Fruit fly (Drosophila melanogaster) whole organism, embryonic: ENCODE measurements around the gene Nxf3.

ENCODE experiments used
- ATbp ChIP-seq: fragments of 200-800 bp; sonication (Bioruptor generic); optimal IDR thresholded peaks from 2 replicates; lab custom pipeline; 2017; ENCODE audit warnings: missing biosample characterization, mild to moderate bottlenecking, missing genetic modification characterization, missing genetic modification reagents
- CG10274 ChIP-seq: fragments of 200-800 bp; sonication (Bioruptor generic); optimal IDR thresholded peaks from 3 replicates; lab custom pipeline; 2017; ENCODE audit warnings: missing biosample characterization, mild to moderate bottlenecking, missing genetic modification characterization
- CG12236 ChIP-seq: fragments of 200-800 bp; sonication (Bioruptor generic); optimal IDR thresholded peaks from 2 replicates; lab custom pipeline; 2016; ENCODE audit warnings: missing biosample characterization, missing genetic modification characterization
- CG12391 ChIP-seq: fragments of 200-800 bp; sonication (Bioruptor generic); optimal IDR thresholded peaks from 3 replicates; lab custom pipeline; 2018; ENCODE audit warnings: missing biosample characterization, mild to moderate bottlenecking, missing genetic modification characterization, moderate library complexity
- CG16815 ChIP-seq: fragments of 200-800 bp; sonication (Bioruptor generic); optimal IDR thresholded peaks from 3 replicates; lab custom pipeline; 2017; ENCODE audit warnings: missing biosample characterization, mild to moderate bottlenecking, missing genetic modification characterization
- CG17328 ChIP-seq: fragments of 200-800 bp; sonication (Bioruptor generic); IDR thresholded peaks from 2 replicates; pipeline ENCODE4 v1.3.6; 2022; ENCODE audit warnings: missing biosample characterization, missing genetic modification characterization
- CG2712 ChIP-seq: fragments of 200-800 bp; optimal IDR thresholded peaks from 3 replicates; lab custom pipeline; 2019; ENCODE audit warnings: missing biosample characterization, mild to moderate bottlenecking, missing genetic modification characterization, moderate library complexity
- CG30403 ChIP-seq: fragments of 200-800 bp; sonication (Bioruptor generic); optimal IDR thresholded peaks from 3 replicates; lab custom pipeline; 2016; ENCODE audit warnings: missing biosample characterization, missing genetic modification characterization
- CG3281 ChIP-seq: fragments of 200-800 bp; sonication (Bioruptor generic); optimal IDR thresholded peaks from 3 replicates; lab custom pipeline; 2017; ENCODE audit warnings: missing biosample characterization, mild to moderate bottlenecking, missing genetic modification characterization
- CG4328 ChIP-seq: fragments of 200-800 bp; sonication (Bioruptor generic); optimal IDR thresholded peaks from 3 replicates; lab custom pipeline; 2017; ENCODE audit warnings: missing biosample characterization, missing genetic modification reagents, missing genetic modification characterization
- CG4617 ChIP-seq: fragments of 200-800 bp; sonication (Bioruptor generic); optimal IDR thresholded peaks from 3 replicates; lab custom pipeline; 2016; ENCODE audit warnings: missing biosample characterization, missing genetic modification characterization, borderline replicate concordance
- CG4820 ChIP-seq: fragments of 200-800 bp; sonication (Bioruptor generic); optimal IDR thresholded peaks from 3 replicates; lab custom pipeline; 2016; ENCODE audit warnings: missing biosample characterization, missing genetic modification characterization
- CG6175 ChIP-seq: fragments of 200-800 bp; sonication (Bioruptor generic); IDR thresholded peaks from 3 replicates; pipeline ENCODE4 v1.3.6; 2022; ENCODE audit warnings: missing biosample characterization, missing genetic modification characterization
- CG6813 ChIP-seq: fragments of 200-800 bp; sonication (Bioruptor generic); optimal IDR thresholded peaks from 2 replicates; lab custom pipeline; 2017; ENCODE audit warnings: missing biosample characterization, missing genetic modification characterization, mild to moderate bottlenecking, moderate library complexity, missing genetic modification reagents
- CG8290 ChIP-seq, 3 experiments: fragments of 200-800 bp; sonication (Bioruptor generic); optimal IDR thresholded peaks; 2 replicates each; lab custom pipeline; 2016 to 2019; ENCODE audit warnings: missing biosample characterization in 3 of 3, missing genetic modification characterization in 3 of 3, mild to moderate bottlenecking in 2 of 3, moderate library complexity in 1 of 3
- CTCF ChIP-seq: fragments of 200-800 bp; sonication (Bioruptor generic); optimal IDR thresholded peaks from 2 replicates; lab custom pipeline; 2017; ENCODE audit warnings: missing biosample characterization, mild to moderate bottlenecking, missing genetic modification characterization, moderate library complexity
- D ChIP-seq, 2 experiments: fragments of 200-800 bp in 1 of 2; fragments of >200 bp in 1 of 2; sonication (Bioruptor generic) in 1 of 2; optimal IDR thresholded peaks; 2 replicates in 1 of 2; 3 replicates in 1 of 2; lab custom pipeline; 2017; ENCODE audit warnings: mild to moderate bottlenecking in 1 of 2, missing biosample characterization in 1 of 2, missing genetic modification characterization in 1 of 2, missing genetic modification reagents in 1 of 2
- Dek ChIP-seq: fragments of 200-800 bp; sonication (Bioruptor generic); optimal IDR thresholded peaks from 3 replicates; lab custom pipeline; 2019; ENCODE audit warnings: missing biosample characterization, mild to moderate bottlenecking, missing genetic modification characterization, moderate library complexity
- Ets65A ChIP-seq: fragments of 200-800 bp; sonication (Bioruptor generic); peaks from one replicate; lab custom pipeline; 2016; ENCODE audit warnings: missing biosample characterization, missing genetic modification characterization
- Gsc ChIP-seq: fragments of 200-800 bp; sonication (Bioruptor generic); IDR thresholded peaks from 2 replicates; pipeline ENCODE4 v1.3.6; 2022; ENCODE audit warnings: missing biosample characterization, missing genetic modification characterization
- H2.0 ChIP-seq: fragments of 200-800 bp; sonication (Bioruptor generic); IDR thresholded peaks from 2 replicates; pipeline ENCODE4 v1.3.6; 2022; ENCODE audit warnings: missing biosample characterization, missing genetic modification characterization
- HHEX ChIP-seq: fragments of 200-800 bp; sonication (Bioruptor generic); optimal IDR thresholded peaks from 3 replicates; lab custom pipeline; 2017; ENCODE audit warnings: missing biosample characterization, mild to moderate bottlenecking, missing genetic modification characterization, missing genetic modification reagents
- HLH4C ChIP-seq: fragments of 200-800 bp; sonication (Bioruptor generic); IDR thresholded peaks from 3 replicates; pipeline ENCODE4 v1.3.6; 2022; ENCODE audit warnings: missing biosample characterization, missing genetic modification characterization; ENCODE audit not compliant: partially characterized antibody
- HLH54F ChIP-seq: fragments of 200-800 bp; sonication (Bioruptor generic); optimal IDR thresholded peaks from 3 replicates; lab custom pipeline; 2016; ENCODE audit warnings: missing biosample characterization, missing genetic modification characterization
- Hr39 ChIP-seq: fragments of >200 bp; optimal IDR thresholded peaks from 2 replicates; lab custom pipeline; 2017
- Mes4 ChIP-seq: fragments of 200-800 bp; sonication (Bioruptor generic); optimal IDR thresholded peaks from 2 replicates; lab custom pipeline; 2016; ENCODE audit warnings: missing biosample characterization, missing genetic modification characterization
- Myb ChIP-seq: fragments of 200-800 bp; sonication (Bioruptor generic); optimal IDR thresholded peaks from 2 replicates; lab custom pipeline; 2016; ENCODE audit warnings: missing biosample characterization, missing genetic modification characterization
- NC2β ChIP-seq: fragments of 200-800 bp; sonication (Bioruptor generic); optimal IDR thresholded peaks from 2 replicates; lab custom pipeline; 2016; ENCODE audit warnings: missing biosample characterization, missing genetic modification characterization
- Nf-YB ChIP-seq: fragments of 200-800 bp; sonication (Bioruptor generic); optimal IDR thresholded peaks from 3 replicates; lab custom pipeline; 2019; ENCODE audit warnings: missing biosample characterization, mild to moderate bottlenecking, missing genetic modification characterization, moderate library complexity
- Optix ChIP-seq: fragments of 200-800 bp; sonication (Bioruptor generic); IDR thresholded peaks from 3 replicates; pipeline ENCODE4 v1.3.6; 2022; ENCODE audit warnings: missing biosample characterization, missing genetic modification characterization
- Pdp1 ChIP-seq, 2 experiments: fragments of 200-800 bp; sonication (Bioruptor generic); optimal IDR thresholded peaks; 3 replicates each; lab custom pipeline; 2016; ENCODE audit warnings: missing biosample characterization in 2 of 2, missing genetic modification characterization in 2 of 2, mild to moderate bottlenecking in 1 of 2, moderate library complexity in 1 of 2
- Rfx ChIP-seq: fragments of 200-800 bp; sonication (Bioruptor generic); IDR thresholded peaks from 2 replicates; pipeline ENCODE4 v1.3.6; 2022; ENCODE audit warnings: missing biosample characterization, missing genetic modification characterization
- Sin3A ChIP-seq: fragments of >200 bp; optimal IDR thresholded peaks from 2 replicates; lab custom pipeline; 2018
- amos ChIP-seq: fragments of 200-800 bp; sonication (Bioruptor generic); IDR thresholded peaks from 2 replicates; pipeline ENCODE4 v1.3.6; 2022; ENCODE audit warnings: missing biosample characterization, missing genetic modification characterization; ENCODE audit not compliant: partially characterized antibody
- bigmax ChIP-seq: fragments of 200-800 bp; sonication (Bioruptor generic); optimal IDR thresholded peaks from 2 replicates; lab custom pipeline; 2018; ENCODE audit warnings: missing biosample characterization, mild to moderate bottlenecking, missing genetic modification characterization
- ci ChIP-seq: fragments of 200-800 bp; sonication (Bioruptor generic); IDR thresholded peaks from 3 replicates; pipeline ENCODE4 v1.3.6; 2022; ENCODE audit warnings: missing biosample characterization, missing genetic modification characterization
- dati ChIP-seq: fragments of 200-800 bp; sonication (Bioruptor generic); IDR thresholded peaks from 2 replicates; pipeline ENCODE4 v1.3.6; 2022; ENCODE audit warnings: missing biosample characterization, missing genetic modification characterization
- en ChIP-seq: fragments of 200-800 bp; sonication (Bioruptor generic); optimal IDR thresholded peaks from 2 replicates; lab custom pipeline; 2016; ENCODE audit warnings: missing biosample characterization, missing genetic modification characterization
- esg ChIP-seq: fragments of 200-800 bp; sonication (Bioruptor generic); conservative IDR thresholded peaks from 2 replicates; pipeline ENCODE4 v1.3.6; 2022; ENCODE audit warnings: missing biosample characterization, missing genetic modification characterization
- gem ChIP-seq: fragments of 200-800 bp; sonication (Bioruptor generic); optimal IDR thresholded peaks from 2 replicates; lab custom pipeline; 2019; ENCODE audit warnings: missing biosample characterization, mild to moderate bottlenecking, missing genetic modification characterization, moderate library complexity
- her ChIP-seq: fragments of 200-800 bp; sonication (Bioruptor generic); optimal IDR thresholded peaks from 2 replicates; lab custom pipeline; 2016; ENCODE audit warnings: missing biosample characterization, missing genetic modification characterization
- inv ChIP-seq: fragments of 200-800 bp; sonication (Bioruptor generic); IDR thresholded peaks from 2 replicates; pipeline ENCODE4 v1.3.6; 2022; ENCODE audit warnings: missing biosample characterization, missing genetic modification characterization; ENCODE audit not compliant: partially characterized antibody
- lab ChIP-seq: fragments of 200-800 bp; sonication (Bioruptor generic); optimal IDR thresholded peaks from 3 replicates; lab custom pipeline; 2017; ENCODE audit warnings: missing biosample characterization, missing genetic modification characterization, mild to moderate bottlenecking, moderate library complexity, missing genetic modification reagents
- lola ChIP-seq, 3 experiments: fragments of >200 bp in 2 of 3; fragments of 200-800 bp in 1 of 3; sonication (Bioruptor generic) in 1 of 3; optimal IDR thresholded peaks; 2 replicates each; lab custom pipeline; 2017 to 2019; ENCODE audit warnings: missing biosample characterization in 3 of 3, missing genetic modification characterization in 3 of 3, mild to moderate bottlenecking in 1 of 3, moderate library complexity in 1 of 3
- peb ChIP-seq: fragments of 200-800 bp; sonication (Bioruptor generic); IDR thresholded peaks from 2 replicates; pipeline ENCODE4 v1.3.6; 2022; ENCODE audit warnings: missing biosample characterization, missing genetic modification characterization
- pros ChIP-seq: fragments of 200-800 bp; sonication (Bioruptor generic); optimal IDR thresholded peaks from 3 replicates; lab custom pipeline; 2019; ENCODE audit warnings: missing biosample characterization, mild to moderate bottlenecking, missing genetic modification characterization, moderate library complexity
- row ChIP-seq: fragments of 200-800 bp; sonication (Bioruptor generic); IDR thresholded peaks from 3 replicates; pipeline ENCODE4 v1.3.6; 2022; ENCODE audit warnings: missing biosample characterization, missing genetic modification characterization
- schlank ChIP-seq: fragments of 200-800 bp; sonication (Bioruptor generic); optimal IDR thresholded peaks from 2 replicates; lab custom pipeline; 2018; ENCODE audit warnings: missing biosample characterization, mild to moderate bottlenecking, missing genetic modification characterization
- ssp ChIP-seq: fragments of 200-800 bp; sonication (Bioruptor generic); IDR thresholded peaks from 2 replicates; pipeline ENCODE4 v1.3.6; 2022; ENCODE audit warnings: missing biosample characterization, missing genetic modification characterization
- stwl ChIP-seq: fragments of 200-800 bp; sonication (Bioruptor generic); optimal IDR thresholded peaks from 3 replicates; lab custom pipeline; 2018; ENCODE audit warnings: missing biosample characterization, mild to moderate bottlenecking, missing genetic modification characterization, moderate library complexity
- zf30C ChIP-seq: fragments of 200-800 bp; sonication (Bioruptor generic); optimal IDR thresholded peaks from 3 replicates; lab custom pipeline; 2018; ENCODE audit warnings: missing biosample characterization, mild to moderate bottlenecking, missing genetic modification characterization

The Nxf3 gene

DNA sequence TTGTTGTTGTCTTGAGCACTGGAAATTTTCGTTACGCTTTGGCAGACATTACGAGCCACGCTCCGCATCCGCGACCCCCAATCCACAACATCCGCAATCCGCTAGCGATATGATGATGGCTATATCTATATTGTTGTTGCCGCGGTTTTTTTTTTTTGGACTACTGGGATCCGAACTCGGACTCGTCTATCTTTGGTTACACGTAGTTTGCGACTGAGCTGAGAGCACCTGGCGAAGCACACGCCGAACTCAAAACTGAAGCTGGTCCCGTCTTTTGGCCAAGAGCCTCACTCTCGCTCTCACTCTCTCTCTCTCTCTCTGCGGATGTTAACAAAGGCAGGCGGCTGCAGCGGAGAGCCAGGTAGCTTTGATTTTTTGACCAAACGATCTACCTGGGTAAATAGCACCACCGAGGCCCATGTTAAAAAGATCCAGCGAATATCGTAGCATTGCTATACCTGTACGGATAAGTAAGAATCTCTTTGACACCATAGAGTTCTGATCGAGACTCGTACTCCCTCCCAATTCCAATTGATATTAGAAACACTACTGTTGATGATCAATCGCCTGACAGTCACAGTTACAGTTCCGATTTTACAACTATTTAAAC is 39.8 kb upstream of the Nxf3 start, which contains the start of gene Rgl (continued):
- TF ChIP-seq HLH4C (GFP tag; lab: Robert Waterston, UW) (no peak), zf30C (GFP tag; lab: Kevin White, UChicago) (no peak), lab (GFP tag; lab: Kevin White, UChicago) (no peak), CG6175 (GFP tag; lab: Robert Waterston, UW) (no peak), schlank (tag; lab: Kevin White, UChicago) (no peak), Nf-YB (no peak), ATbp (GFP tag; lab: Kevin White, UChicago) (no peak), CG4328 (GFP tag; lab: Kevin White, UChicago) (no peak), Hr39 (no peak), bigmax (GFP tag; lab: Kevin White, UChicago) (no peak), CG6813 (GFP tag; lab: Kevin White, UChicago) (no peak), pros (GFP tag; lab: Kevin White, UChicago) (peak; percentile 27), esg (GFP tag; lab: Robert Waterston, UW) (no peak), Dek (tag; lab: Kevin White, UChicago) (no peak), CG12391 (no peak), gem (tag; lab: Kevin White, UChicago) (no peak), Optix (no peak), Myb (no peak), Gsc (GFP tag; lab: Robert Waterston, UW) (no peak), HHEX (GFP tag; lab: Kevin White, UChicago) (no peak), her (GFP tag; lab: Kevin White, UChicago) (no peak), CG2712 (tag; lab: Kevin White, UChicago) (no peak), en (no peak), ssp (GFP tag; lab: Robert Waterston, UW) (no peak), NC2β (GFP tag; lab: Kevin White, UChicago) (no peak), Sin3A (lab: Kevin White, UChicago) (no peak), CG4617 (GFP tag; lab: Kevin White, UChicago) (no peak), CG10274 (no peak), H2.0 (GFP tag; lab: Robert Waterston, UW) (no peak), ci (GFP tag; lab: Robert Waterston, UW) (peak; percentile 54; the same call in 1 of the 3 replicates), CG3281 (no peak), CG12236 (GFP tag; lab: Kevin White, UChicago) (no peak), Mes4 (GFP tag; lab: Kevin White, UChicago) (no peak), row (GFP tag; lab: Robert Waterston, UW) (no peak), peb (GFP tag; lab: Robert Waterston, UW) (no peak), dati (GFP tag; lab: Robert Waterston, UW) (no peak), lola (GFP tag; optimal IDR thresholded peaks at IDR 0.05; lab: Kevin White, UChicago) (no peak), stwl (no peak), CG4820 (GFP tag; lab: Kevin White, UChicago) (no peak), D (optimal IDR thresholded peaks at IDR 0.05; lab: Kevin White, UChicago) (no peak), D (GFP tag; optimal IDR thresholded peaks at IDR 0.05; lab: Kevin White, UChicago) (no peak), HLH54F (GFP tag; lab: Kevin White, UChicago) (no peak), inv (GFP tag; lab: Robert Waterston, UW) (no peak), CG8290 (GFP tag; optimal IDR thresholded peaks at IDR 0.05; lab: Kevin White, UChicago) (no peak), CG8290 (tag; optimal IDR thresholded peaks at IDR 0.05; lab: Kevin White, UChicago) (no peak), amos (peak; percentile 29; the same call in 1 of the 2 replicates), CG30403 (GFP tag; lab: Kevin White, UChicago) (no peak), CG16815 (no peak), CTCF (no peak), Ets65A (GFP tag; lab: Kevin White, UChicago) (no peak), Pdp1 (GFP tag; optimal IDR thresholded peaks at IDR 0.05; lab: Kevin White, UChicago) (peak in 1 of 2 experiments; percentile 19), CG17328 (GFP tag; lab: Robert Waterston, UW) (no peak), Rfx (no peak)
